Worm (Caenorhabditis elegans): ENCODE results near the gene trpp-4.

DNA sequence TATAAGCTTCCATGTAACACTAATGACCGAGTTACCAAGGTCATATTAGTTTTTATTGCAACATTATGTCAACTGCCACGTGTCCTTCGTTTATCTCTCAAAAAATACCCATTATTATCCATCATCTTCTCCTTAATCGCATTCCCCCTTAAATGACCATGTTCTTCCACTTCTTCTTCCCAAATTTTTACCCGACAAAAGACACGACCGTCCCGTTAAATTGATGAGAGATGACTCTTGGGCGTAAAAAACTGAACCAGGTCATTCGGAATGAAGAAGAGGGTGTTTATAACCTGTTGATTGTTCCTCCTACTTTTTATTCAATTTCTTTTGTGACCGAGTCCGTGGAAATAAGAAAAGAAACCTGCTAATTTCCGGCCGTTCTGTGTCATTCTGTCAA is 44.5 kb downstream of the trpp-4 start:
- TF ChIP-seq tbx-2 (tag; optimal IDR thresholded peaks at IDR 0.05), result no peak
- no peak for TF ChIP-seq ets-4 (tag; optimal IDR thresholded peaks at IDR 0.05)
- no peak for TF ChIP-seq hlh-30 (tag; optimal IDR thresholded peaks at IDR 0.05; ENCODE audit: insufficient read depth)
- TF ChIP-seq hlh-15 (tag; optimal IDR thresholded peaks at IDR 0.05), result no peak
- no peak for TF ChIP-seq madf-2 (tag; optimal IDR thresholded peaks at IDR 0.05)
- TF ChIP-seq pqm-1 (tag; optimal IDR thresholded peaks at IDR 0.05), result no peak
- TF ChIP-seq nhr-11 (tag; optimal IDR thresholded peaks at IDR 0.05), result no peak
